Worm (Caenorhabditis elegans): Measurements from ENCODE around the gene M01H9.3.

M01H9.3 gene

DNA sequence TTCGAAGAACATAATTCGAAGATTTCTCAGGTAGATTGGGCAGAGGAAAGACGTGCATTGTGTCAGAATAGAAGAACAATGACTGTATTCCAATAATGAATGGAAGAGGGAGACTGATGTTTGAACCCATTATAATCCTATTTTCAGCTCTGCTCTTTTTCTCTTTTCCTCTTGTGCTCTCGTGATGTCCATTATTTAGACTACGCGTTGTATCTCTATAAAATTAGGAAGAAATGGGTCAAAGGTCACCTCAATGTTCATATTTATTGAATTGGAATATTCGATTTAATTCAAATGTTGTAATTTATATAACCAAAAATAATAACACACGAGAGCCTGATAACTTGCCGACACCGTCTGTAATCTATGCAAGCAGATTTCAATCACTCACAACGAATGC is 37.7 kb downstream of the M01H9.3 start, which contains the start of gene fbxb-74:
TSS of gene fbxb-74 (minus strand) at position 101 of the 400 bp plus-strand sequence.
- TF ChIP-seq him-1 (tag; optimal IDR thresholded peaks at IDR 0.05) (no peak), W03F9.2 (tag; optimal IDR thresholded peaks at IDR 0.05) (no peak)

DNA sequence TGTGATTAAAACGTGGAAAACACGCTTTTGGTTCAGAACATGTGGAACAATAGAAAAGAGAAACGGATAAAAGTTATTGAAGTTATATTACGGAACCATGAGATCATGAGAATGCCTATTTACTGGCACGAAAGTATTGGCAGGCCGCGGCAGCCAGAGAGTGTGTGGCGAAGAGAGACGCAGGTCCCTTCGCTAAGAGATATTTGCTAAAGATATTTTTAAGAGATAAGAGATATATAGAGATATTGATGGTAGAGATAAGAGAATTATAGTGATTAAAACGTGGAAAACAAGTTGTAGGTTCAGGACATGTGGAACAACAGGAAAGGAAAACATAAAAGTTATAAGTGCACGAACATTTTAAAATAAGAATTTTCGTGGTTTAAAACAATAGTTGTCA is 39.0 kb downstream of the M01H9.3 start:
- TF ChIP-seq dao-5 (tag; optimal IDR thresholded peaks at IDR 0.05) (no peak), W03F9.2 (tag; optimal IDR thresholded peaks at IDR 0.05) (no peak), him-1 (tag; optimal IDR thresholded peaks at IDR 0.05) (no peak)

DNA sequence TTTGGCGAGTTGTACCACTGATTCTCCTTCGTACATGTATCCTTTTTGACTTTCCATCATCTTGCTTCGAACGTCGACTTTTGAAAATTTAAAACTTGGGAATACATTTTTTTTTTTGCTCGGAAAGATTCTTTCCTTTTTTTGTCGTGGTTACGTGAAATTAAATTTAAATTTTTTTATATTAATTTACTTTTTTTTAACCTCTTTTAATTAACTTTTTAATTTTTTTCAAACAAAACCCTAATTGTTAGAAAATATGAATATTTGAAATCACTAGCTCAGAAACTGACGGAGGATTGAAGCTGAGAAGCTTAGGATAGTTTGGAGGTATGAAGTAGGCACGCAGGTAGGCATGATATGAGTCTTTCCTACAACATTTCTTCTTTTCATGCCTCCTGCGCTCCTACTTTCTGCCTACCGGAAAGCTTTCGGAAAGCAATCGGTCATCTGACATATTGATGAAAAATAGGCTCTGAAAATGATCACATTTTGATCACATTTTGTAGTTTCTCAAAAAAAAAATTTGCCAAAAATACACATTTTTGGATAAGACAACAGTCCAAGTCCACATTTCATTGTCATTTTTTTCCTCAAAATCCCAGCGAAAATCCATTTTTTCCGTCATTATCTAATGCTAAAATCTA is 42.3 kb downstream of the M01H9.3 start, which contains the start of the genes R08C7.8 and R08C7.4:
TSS of gene R08C7.8 (minus strand) at position 101 of the 644 bp plus-strand sequence.
TSS of gene R08C7.4 (plus strand) at position 594 of the 644 bp plus-strand sequence.
- TF ChIP-seq dao-5 (tag; optimal IDR thresholded peaks at IDR 0.05) (no peak), W03F9.2 (tag; optimal IDR thresholded peaks at IDR 0.05) (no peak), him-1 (tag; optimal IDR thresholded peaks at IDR 0.05) (no peak)

DNA sequence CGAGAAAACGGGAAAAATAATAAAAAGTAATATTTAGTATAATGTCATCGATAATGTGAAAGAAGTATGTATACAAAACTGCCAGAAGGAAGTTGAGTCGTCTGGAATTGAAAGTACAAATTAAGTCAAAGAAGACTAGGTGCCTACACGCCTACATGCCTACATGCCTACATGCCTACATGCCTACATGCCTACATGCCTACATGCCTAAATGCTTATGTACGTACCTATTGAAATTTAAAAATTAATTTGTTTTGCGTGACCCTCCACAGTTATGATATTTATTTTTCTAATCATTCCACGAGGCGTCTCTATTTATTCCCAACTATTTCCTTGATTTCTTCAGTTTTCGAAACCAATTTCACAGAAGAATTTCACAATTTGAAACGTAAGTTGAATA is 47.0 kb downstream of the M01H9.3 start, which contains the start of the genes str-185 and R08C7.5:
TSS of gene str-185 (minus strand) at position 101 of the 400 bp plus-strand sequence.
TSS of gene R08C7.5 (plus strand) at position 329 of the 400 bp plus-strand sequence.
- no peak for TF ChIP-seq dao-5 (tag; optimal IDR thresholded peaks at IDR 0.05)
- TF ChIP-seq W03F9.2 (tag; optimal IDR thresholded peaks at IDR 0.05): no peak
- no peak for TF ChIP-seq him-1 (tag; optimal IDR thresholded peaks at IDR 0.05)

DNA sequence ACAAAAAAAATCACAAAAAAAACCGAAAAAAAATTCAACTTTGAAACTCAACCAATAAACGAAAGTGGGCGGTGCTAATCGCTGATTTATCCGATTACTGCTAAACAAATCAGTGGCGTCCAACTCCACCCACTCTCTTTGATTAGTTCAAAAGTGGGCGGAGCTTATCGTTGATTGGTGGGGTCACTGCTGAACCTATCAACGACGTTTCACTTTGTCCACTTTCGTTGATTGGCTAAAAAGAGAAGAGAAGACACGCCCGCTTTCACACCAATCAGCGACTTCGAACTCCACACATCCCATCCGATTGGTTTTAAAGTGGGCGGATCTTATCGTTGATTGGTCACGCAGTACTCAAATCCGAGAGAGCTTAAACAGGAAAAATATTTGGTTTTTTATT is 53.0 kb downstream of the M01H9.3 start:
- no peak for TF ChIP-seq dao-5 (tag; optimal IDR thresholded peaks at IDR 0.05)
- no peak for TF ChIP-seq him-1 (tag; optimal IDR thresholded peaks at IDR 0.05)
- TF ChIP-seq W03F9.2 (tag; optimal IDR thresholded peaks at IDR 0.05): no peak

DNA sequence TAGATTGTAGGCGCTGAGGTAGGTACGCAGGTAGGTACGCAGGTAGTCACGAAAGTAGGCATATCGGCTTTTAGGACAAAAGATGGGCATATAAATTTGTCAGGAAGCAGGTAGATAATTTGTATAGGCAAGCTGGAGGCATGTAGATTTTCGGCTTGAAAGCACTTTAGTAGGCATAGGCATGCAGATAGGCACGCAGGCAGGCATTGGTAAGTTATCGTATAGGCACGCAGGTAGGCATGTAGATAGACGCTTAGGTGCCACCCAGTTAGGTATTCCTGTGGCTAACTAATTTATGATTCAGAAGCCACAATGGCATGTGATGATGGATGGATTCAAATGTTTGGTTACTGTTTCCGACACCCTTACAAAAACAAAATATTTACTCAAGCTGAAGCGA is 53.8 kb downstream of the M01H9.3 start:
- TF ChIP-seq him-1 (tag; optimal IDR thresholded peaks at IDR 0.05) (no peak), dao-5 (tag; optimal IDR thresholded peaks at IDR 0.05) (no peak), W03F9.2 (tag; optimal IDR thresholded peaks at IDR 0.05) (no peak)

ce11 chrIV:4422029-4422428 is 54.8 kb downstream of the M01H9.3 start, which contains the start of gene clec-175:
Gene clec-175 (plus strand): TSS chrIV:4422329.
- TF ChIP-seq dao-5 (tag; optimal IDR thresholded peaks at IDR 0.05): no peak
- TF ChIP-seq him-1 (tag; optimal IDR thresholded peaks at IDR 0.05): no peak
- no peak for TF ChIP-seq W03F9.2 (tag; optimal IDR thresholded peaks at IDR 0.05)

Data from whole organism, L4/young adult.